Worm (Caenorhabditis elegans): ENCODE measurements around the gene R10E9.3.

- no peak for TF ChIP-seq attf-4 (tag; optimal IDR thresholded peaks at IDR 0.05)
- TF ChIP-seq ceh-32 (tag; optimal IDR thresholded peaks at IDR 0.05; ENCODE audit: poor library complexity): no peak
- no peak for TF ChIP-seq F49E8.2 (tag; optimal IDR thresholded peaks at IDR 0.05; ENCODE audit: borderline replicate concordance)
- TF ChIP-seq lsy-2 (tag; optimal IDR thresholded peaks at IDR 0.05): peak in 1 of 2 experiments; percentile 69
- peak; percentile 69 for TF ChIP-seq mep-1 (tag; optimal IDR thresholded peaks at IDR 0.05)
- TF ChIP-seq ztf-11 (tag; optimal IDR thresholded peaks at IDR 0.05): no peak
- no peak for TF ChIP-seq aly-2 (tag; optimal IDR thresholded peaks at IDR 0.05)
- TF ChIP-seq D1046.2 (GFP tag; IDR thresholded peaks at IDR 0.05): no peak
Observed at ce11 chrIII:3955674-3956073, 4.3 kb upstream of the R10E9.3 start.

All from whole organism, L4 larva.